Worm (Caenorhabditis elegans) whole organism, young adult: ENCODE results near the gene C35A5.10.

Source experiments
- B0035.1 ChIP-seq: sonication (generic microtip); optimal IDR thresholded peaks from 2 replicates; lab custom pipeline; 2016; ENCODE audit warnings: missing genetic modification characterization, mild to moderate bottlenecking, missing compliant biosample characterization, missing genotype, missing genetic modification reagents
- D2030.7 ChIP-seq: fragments of 200-800 bp; sonication (Bioruptor generic); IDR thresholded peaks from 2 replicates; pipeline ENCODE4 v1.3.6; 2022; ENCODE audit warnings: missing genetic modification reagents, missing genetic modification characterization, missing compliant biosample characterization
- F39B2.1 ChIP-seq: fragments of 200-800 bp; sonication (Bioruptor generic); IDR thresholded peaks from 2 replicates; pipeline ENCODE4 v1.3.6; 2022; ENCODE audit warnings: missing genetic modification reagents, missing genetic modification characterization, missing compliant biosample characterization
- F57C9.4 ChIP-seq: sonication (generic microtip); optimal IDR thresholded peaks from 2 replicates; lab custom pipeline; 2017; ENCODE audit warnings: mild to moderate bottlenecking, missing genetic modification characterization, missing compliant biosample characterization
- K11D2.4 ChIP-seq: fragments of 200-800 bp; sonication (Bioruptor generic); IDR thresholded peaks from 2 replicates; pipeline ENCODE4 v1.3.6; 2022; ENCODE audit warnings: missing genetic modification reagents, missing genetic modification characterization, missing compliant biosample characterization
- Y67H2A.10 ChIP-seq: fragments of 200-800 bp; sonication (Bioruptor generic); conservative IDR thresholded peaks from 2 replicates; pipeline ENCODE4 v1.3.6; 2022; ENCODE audit warnings: missing genetic modification reagents, missing genetic modification characterization, missing compliant biosample characterization
- Y95B8A.8 ChIP-seq: fragments of 200-800 bp; sonication (Bioruptor generic); IDR thresholded peaks from 2 replicates; pipeline ENCODE4 v1.3.6; 2022; ENCODE audit warnings: missing genetic modification reagents, missing genetic modification characterization, missing compliant biosample characterization
- ZK185.1 ChIP-seq: sonication (generic microtip); optimal IDR thresholded peaks from 2 replicates; lab custom pipeline; 2016; ENCODE audit warnings: mild to moderate bottlenecking, missing genetic modification characterization, missing compliant biosample characterization; ENCODE audit not compliant: poor library complexity, severe bottlenecking
- ama-1 ChIP-seq, 3 experiments: fragments of 150-350 bp in 1 of 3; sonication (generic microtip) in 2 of 3; optimal IDR thresholded peaks; 2 replicates each; lab custom pipeline; 2014 to 2018; ENCODE audit warnings: missing biosample characterization in 2 of 3, missing genetic modification characterization in 2 of 3, missing genetic modification reagents in 2 of 3
- attf-5 ChIP-seq: fragments of 200-800 bp; sonication (Bioruptor generic); optimal IDR thresholded peaks from 2 replicates; lab custom pipeline; 2018; ENCODE audit warnings: mild to moderate bottlenecking, missing genetic modification characterization, missing compliant biosample characterization
- attf-6 ChIP-seq: fragments of 200-800 bp; sonication (Bioruptor generic); IDR thresholded peaks from 2 replicates; pipeline ENCODE4 v1.3.6; 2022; ENCODE audit warnings: missing genetic modification reagents, missing genetic modification characterization, missing compliant biosample characterization
- ccch-3 ChIP-seq: fragments of 200-800 bp; sonication (Bioruptor generic); optimal IDR thresholded peaks from 2 replicates; lab custom pipeline; 2018; ENCODE audit warnings: mild to moderate bottlenecking, missing genetic modification characterization, missing compliant biosample characterization
- cebp-1 ChIP-seq, 2 experiments: fragments of 200-800 bp in 1 of 2; sonication (Bioruptor generic) in 1 of 2; sonication (generic microtip) in 1 of 2; IDR thresholded peaks in 1 of 2; optimal IDR thresholded peaks in 1 of 2; 2 replicates each; pipeline versions ENCODE4 v1.3.6 to Lab custom; 2017 to 2022; ENCODE audit warnings: missing compliant biosample characterization in 2 of 2, missing genetic modification characterization in 2 of 2, mild to moderate bottlenecking in 1 of 2, missing genetic modification reagents in 1 of 2, moderate library complexity in 1 of 2
- ceh-27 ChIP-seq: fragments of 200-800 bp; sonication (Bioruptor generic); optimal IDR thresholded peaks from 2 replicates; lab custom pipeline; 2018; ENCODE audit warnings: mild to moderate bottlenecking, missing genetic modification characterization, moderate library complexity, missing compliant biosample characterization
- dox-1 ChIP-seq: fragments of 200-800 bp; sonication (Bioruptor generic); IDR thresholded peaks from 2 replicates; pipeline ENCODE4 v1.3.6; 2022; ENCODE audit warnings: missing genetic modification reagents, missing genetic modification characterization, missing compliant biosample characterization
- ekl-4 ChIP-seq: fragments of 200-800 bp; sonication (Bioruptor generic); IDR thresholded peaks from 2 replicates; pipeline ENCODE4 v1.3.6; 2022; ENCODE audit warnings: missing genetic modification reagents, missing genetic modification characterization, missing compliant biosample characterization
- him-1 ChIP-seq: sonication (generic microtip); optimal IDR thresholded peaks from 2 replicates; lab custom pipeline; 2016; ENCODE audit warnings: missing genotype, missing genetic modification reagents, missing genetic modification characterization, missing compliant biosample characterization
- lag-1 ChIP-seq: fragments of 200-800 bp; sonication (Bioruptor generic); IDR thresholded peaks from 2 replicates; pipeline ENCODE4 v1.3.6; 2022; ENCODE audit warnings: missing genetic modification reagents, missing genetic modification characterization, missing compliant biosample characterization
- lin-54 ChIP-seq: fragments of 200-800 bp; sonication (Bioruptor generic); optimal IDR thresholded peaks from 2 replicates; lab custom pipeline; 2018; ENCODE audit warnings: mild to moderate bottlenecking, missing genetic modification characterization, missing compliant biosample characterization
- madf-3 ChIP-seq: fragments of 200-800 bp; sonication (Bioruptor generic); IDR thresholded peaks from 2 replicates; pipeline ENCODE4 v1.3.6; 2022; ENCODE audit warnings: missing genetic modification reagents, missing genetic modification characterization, missing compliant biosample characterization
- madf-8 ChIP-seq: fragments of 200-800 bp; sonication (Bioruptor generic); conservative IDR thresholded peaks from 2 replicates; pipeline ENCODE4 v1.3.6; 2022; ENCODE audit warnings: missing genetic modification reagents, missing genetic modification characterization, missing compliant biosample characterization
- nfya-1 ChIP-seq: sonication (generic microtip); optimal IDR thresholded peaks from 2 replicates; lab custom pipeline; 2017; ENCODE audit warnings: antibody characterized with exemption, missing compliant biosample characterization, missing genetic modification characterization, borderline replicate concordance; ENCODE audit not compliant: insufficient read depth
- pha-4 ChIP-seq: fragments of 150-350 bp; sonication (generic microtip); optimal IDR thresholded peaks from 2 replicates; lab custom pipeline; 2014; ENCODE audit warnings: missing biosample characterization, missing genetic modification reagents, missing genetic modification characterization
- rcor-1 ChIP-seq: fragments of 200-800 bp; sonication (Bioruptor generic); IDR thresholded peaks from 2 replicates; pipeline ENCODE4 v1.3.6; 2022; ENCODE audit warnings: missing genetic modification reagents, missing genetic modification characterization, missing compliant biosample characterization
- rpc-1 ChIP-seq, 2 experiments: fragments of 150-350 bp in 1 of 2; sonication (generic microtip) in 1 of 2; optimal IDR thresholded peaks; 2 replicates each; lab custom pipeline; 2014 to 2018; ENCODE audit warnings: missing biosample characterization in 1 of 2, missing genetic modification characterization in 1 of 2, missing genetic modification reagents in 1 of 2, missing genotype in 1 of 2
- snpc-1.3 ChIP-seq: sonication (generic microtip); optimal IDR thresholded peaks from 2 replicates; lab custom pipeline; 2017; ENCODE audit warnings: missing genetic modification characterization, mild to moderate bottlenecking, missing compliant biosample characterization, antibody characterized with exemption, moderate library complexity, missing genotype, missing genetic modification reagents; ENCODE audit not compliant: insufficient read depth
- snpc-3.4 ChIP-seq: sonication (generic microtip); optimal IDR thresholded peaks from 2 replicates; lab custom pipeline; 2017; ENCODE audit warnings: missing genetic modification characterization, mild to moderate bottlenecking, missing compliant biosample characterization, antibody characterized with exemption, moderate library complexity, missing genotype, missing genetic modification reagents
- sptf-2 ChIP-seq: fragments of 200-800 bp; sonication (Bioruptor generic); optimal IDR thresholded peaks from 2 replicates; lab custom pipeline; 2018; ENCODE audit warnings: mild to moderate bottlenecking, missing genetic modification characterization, missing compliant biosample characterization
- ztf-26 ChIP-seq: sonication (generic microtip); optimal IDR thresholded peaks from 2 replicates; lab custom pipeline; 2017; ENCODE audit warnings: missing genetic modification characterization, missing compliant biosample characterization
- ztf-28 ChIP-seq: fragments of 200-800 bp; sonication (Bioruptor generic); IDR thresholded peaks from 2 replicates; pipeline ENCODE4 v1.3.6; 2022; ENCODE audit warnings: missing genetic modification reagents, missing genetic modification characterization, missing compliant biosample characterization
- ztf-3 ChIP-seq: fragments of 200-800 bp; sonication (Bioruptor generic); optimal IDR thresholded peaks from 2 replicates; lab custom pipeline; 2018; ENCODE audit warnings: mild to moderate bottlenecking, missing genetic modification characterization, missing compliant biosample characterization

The C35A5.10 gene

DNA sequence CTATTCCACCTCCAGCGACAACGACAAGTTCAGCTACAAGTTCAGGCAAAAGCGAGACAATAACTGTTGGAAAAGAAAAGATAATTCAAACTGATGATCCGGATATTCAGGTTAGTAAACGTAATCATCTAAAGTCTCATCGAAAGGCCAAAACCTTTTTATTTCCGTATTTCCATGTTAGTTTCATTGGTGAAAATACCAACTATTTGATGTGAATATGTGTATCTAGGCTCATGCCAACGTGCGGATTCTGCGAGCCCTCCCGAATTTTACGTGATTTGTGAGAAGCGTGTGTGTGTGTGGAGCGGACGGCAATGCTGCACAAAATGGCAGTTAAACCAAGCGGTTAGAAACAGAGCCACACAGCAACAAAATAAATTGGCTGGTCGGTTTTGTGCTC, 33.0 kb upstream of the C35A5.10 start:
- TF ChIP-seq pha-4 (tag; lab: Kevin White, UChicago) (no peak), snpc-3.4 (tag; lab: Kevin White, UChicago) (no peak), rcor-1 (GFP tag; lab: Robert Waterston, UW) (no peak), nfya-1 (tag; lab: Kevin White, UChicago) (no peak), snpc-1.3 (tag; lab: Kevin White, UChicago) (no peak)

DNA sequence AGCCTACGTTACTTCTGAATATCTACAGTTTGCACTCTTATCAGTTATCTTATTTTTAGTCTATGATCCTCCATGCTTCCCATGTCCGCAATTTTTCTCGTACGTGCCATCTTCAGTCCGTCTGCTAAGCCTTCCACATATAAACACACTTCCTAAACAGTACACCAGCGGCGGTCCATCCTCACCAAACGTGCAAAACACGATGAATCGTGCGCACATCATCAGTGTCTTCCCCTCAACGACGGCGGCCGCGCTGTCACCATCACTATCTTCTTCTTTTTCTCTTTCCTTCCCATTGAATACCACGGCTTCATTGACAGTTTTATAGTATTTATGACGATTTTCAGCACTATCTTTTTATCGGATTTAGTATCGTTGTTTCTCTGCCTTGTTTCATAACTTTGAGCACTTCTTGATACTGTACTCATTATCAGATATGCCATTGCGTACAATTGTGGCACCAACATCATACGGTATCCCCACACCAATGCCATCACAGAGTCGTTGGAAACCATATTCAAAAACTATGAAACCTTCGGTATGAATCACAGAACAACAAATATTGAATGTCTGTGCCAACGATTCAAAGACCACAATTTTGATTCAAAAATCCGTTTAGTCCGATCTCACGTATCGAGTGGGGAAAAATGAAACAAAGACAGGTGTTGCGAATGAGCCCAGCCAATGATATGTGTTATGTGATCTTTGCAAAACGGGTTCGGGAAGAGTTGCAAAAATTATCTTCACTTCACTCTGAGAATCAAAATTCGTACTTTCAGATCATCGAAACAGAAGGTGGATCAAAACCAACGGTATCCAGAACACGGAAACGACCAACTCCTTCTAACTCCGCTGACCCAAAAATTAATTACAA, 30.9 kb upstream of the C35A5.10 start:
- peak; percentile 58 for TF ChIP-seq ama-1 (optimal IDR thresholded peaks at IDR 0.05; lab: Kevin White, UChicago)
- TF ChIP-seq ama-1 (GFP tag; optimal IDR thresholded peaks at IDR 0.05; lab: Kevin White, UChicago), result no peak
- no peak for TF ChIP-seq Y67H2A.10 (GFP tag; lab: Robert Waterston, UW)
- TF ChIP-seq ztf-26 (tag; lab: Kevin White, UChicago), result peak; percentile 21

DNA sequence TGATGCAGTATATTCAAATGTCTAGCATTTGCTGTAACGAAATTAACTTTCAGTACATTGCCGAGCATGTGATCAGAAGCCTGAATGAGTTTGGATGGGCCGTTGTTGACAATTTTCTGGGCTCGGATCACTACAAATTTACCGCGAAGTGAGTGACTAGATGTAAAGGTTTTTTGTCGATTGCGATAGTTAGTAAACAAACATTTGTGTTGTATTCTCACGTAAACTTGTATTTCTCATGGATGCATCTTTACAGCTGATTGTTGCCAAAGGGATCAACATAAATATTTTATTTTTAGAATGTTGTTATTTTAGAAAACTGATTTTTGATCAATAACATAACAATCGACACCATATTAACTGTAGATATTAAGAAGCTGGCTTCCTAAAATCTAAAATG, 30.0 kb upstream of the C35A5.10 start:
- TF ChIP-seq him-1 (no peak), dox-1 (GFP tag; lab: Robert Waterston, UW) (no peak), lin-54 (GFP tag; lab: Kevin White, UChicago) (no peak), ztf-3 (no peak), rpc-1 (optimal IDR thresholded peaks at IDR 0.05; lab: Kevin White, UChicago) (no peak), rpc-1 (tag; optimal IDR thresholded peaks at IDR 0.05; lab: Kevin White, UChicago) (no peak), ccch-3 (GFP tag; lab: Kevin White, UChicago) (no peak), ekl-4 (GFP tag; lab: Robert Waterston, UW) (no peak), madf-8 (GFP tag; lab: Robert Waterston, UW) (no peak)

DNA sequence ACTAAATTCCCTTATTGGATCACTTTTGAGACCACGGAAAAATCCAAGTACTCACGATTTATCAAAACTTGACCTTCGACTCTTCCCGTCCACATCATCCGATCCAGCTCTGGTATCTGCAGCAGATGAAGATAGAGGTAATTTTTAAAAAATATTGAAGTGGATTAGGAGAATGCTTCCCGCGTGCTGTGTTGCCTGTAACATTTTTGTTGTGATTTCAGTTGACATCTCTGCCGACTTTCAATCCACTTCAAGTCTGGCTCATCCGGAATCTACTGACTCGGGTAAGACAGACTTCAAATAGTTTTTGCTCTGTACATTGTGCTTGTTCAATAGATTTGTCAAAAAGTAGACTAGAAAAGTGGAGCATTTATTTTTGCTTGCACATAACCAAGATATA, 28.6 kb upstream of the C35A5.10 start:
- no peak for TF ChIP-seq F39B2.1 (GFP tag; lab: Robert Waterston, UW)

DNA sequence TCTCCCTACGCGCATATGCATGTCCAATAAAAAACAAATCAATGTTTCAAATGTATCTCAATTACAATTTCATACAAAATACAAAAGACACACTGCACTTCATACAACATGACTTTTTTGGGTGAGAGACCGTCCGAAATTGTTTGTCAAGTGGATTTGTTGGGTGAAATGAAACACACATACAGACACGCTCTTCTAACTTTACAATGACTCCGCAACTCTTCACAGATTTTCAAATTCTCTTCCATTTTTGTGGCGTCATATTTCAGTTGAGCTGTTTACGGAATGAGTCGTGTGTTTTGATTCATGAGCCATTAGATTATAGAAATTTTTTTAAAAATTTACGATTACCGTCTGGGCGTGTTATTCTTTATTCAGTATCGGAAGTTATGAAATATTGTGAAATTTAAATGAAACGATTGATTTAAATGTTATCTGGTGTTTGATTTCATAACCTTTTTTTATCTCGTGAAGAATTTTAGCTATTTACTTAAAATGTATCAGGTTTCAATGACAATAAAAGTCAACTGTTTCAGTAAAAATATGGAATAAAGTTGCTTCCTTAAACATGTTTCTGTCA, 27.0 kb upstream of the C35A5.10 start:
- TF ChIP-seq Y95B8A.8 (GFP tag; lab: Robert Waterston, UW) (no peak), B0035.1 (tag; lab: Kevin White, UChicago) (peak; percentile 15), attf-6 (GFP tag; lab: Robert Waterston, UW) (no peak), madf-3 (GFP tag; lab: Robert Waterston, UW) (peak; percentile 68; the same call in 1 of the 2 replicates), lag-1 (no peak), F57C9.4 (tag; lab: Kevin White, UChicago) (no peak), ztf-28 (GFP tag; lab: Robert Waterston, UW) (no peak), ZK185.1 (tag; lab: Kevin White, UChicago) (peak; percentile 8), D2030.7 (GFP tag; lab: Robert Waterston, UW) (no peak), ama-1 (optimal IDR thresholded peaks at IDR 0.05; lab: Kevin White, UChicago) (peak; percentile 66), ama-1 (GFP tag; optimal IDR thresholded peaks at IDR 0.05; lab: Kevin White, UChicago) (no peak), attf-5 (GFP tag; lab: Kevin White, UChicago) (no peak), cebp-1 (GFP tag; IDR thresholded peaks at IDR 0.05; lab: Robert Waterston, UW) (peak; percentile 51), cebp-1 (tag; optimal IDR thresholded peaks at IDR 0.05; lab: Kevin White, UChicago) (peak; percentile 85), sptf-2 (no peak), K11D2.4 (GFP tag; lab: Robert Waterston, UW) (no peak), ceh-27 (GFP tag; lab: Kevin White, UChicago) (peak; percentile 4)
